Worm (Caenorhabditis elegans) whole organism, L1 larva: ENCODE data around the gene Y39A1A.10.

ENCODE experiments used
- lsy-2 ChIP-seq, 2 experiments: fragments of 150-350 bp; optimal IDR thresholded peaks; 2 replicates each; lab custom pipeline; 2014; ENCODE audit warnings: missing biosample characterization in 2 of 2, missing genetic modification characterization in 2 of 2
- snpc-4 ChIP-seq: fragments of 150-350 bp; optimal IDR thresholded peaks from 2 replicates; lab custom pipeline; 2014; ENCODE audit warnings: missing biosample characterization, missing genetic modification characterization
- unc-62 ChIP-seq: fragments of 150-350 bp; optimal IDR thresholded peaks from 2 replicates; lab custom pipeline; 2014; ENCODE audit warnings: missing biosample characterization, missing genetic modification reagents, missing genetic modification characterization

ce11 chrIII:10605049-10605448 is 27.5 kb upstream of the Y39A1A.10 start, which contains the start of gene rabx-5:
- TF ChIP-seq lsy-2 (tag; optimal IDR thresholded peaks at IDR 0.05; lab: Kevin White, UChicago) (no peak), unc-62 (GFP tag; lab: Kevin White, UChicago) (no peak), snpc-4 (tag; lab: Kevin White, UChicago) (no peak)
